Worm (Caenorhabditis elegans) whole organism, midembryonic: ENCODE measurements around the gene crn-3.

ENCODE experiments used
- T22C8.4 ChIP-seq: fragments of 200-800 bp; sonication (Bioruptor generic); IDR thresholded peaks from 2 replicates; pipeline ENCODE4 v1.3.6; 2022; ENCODE audit warnings: missing genetic modification characterization, missing compliant biosample characterization
- cog-1 ChIP-seq: sonication (generic microtip); optimal IDR thresholded peaks from 2 replicates; lab custom pipeline; 2016; ENCODE audit warnings: missing genetic modification characterization, missing compliant biosample characterization
- flt-1 ChIP-seq: fragments of 200-800 bp; sonication (Bioruptor generic); IDR thresholded peaks from 2 replicates; pipeline ENCODE4 v1.3.6; 2022; ENCODE audit warnings: missing genetic modification characterization, missing compliant biosample characterization
- klf-2 ChIP-seq: fragments of 200-800 bp; sonication (Bioruptor generic); conservative IDR thresholded peaks from 2 replicates; pipeline ENCODE4 v1.3.6; 2022; ENCODE audit warnings: missing genetic modification reagents, missing genetic modification characterization, missing compliant biosample characterization
- med-1 ChIP-seq: sonication (generic microtip); optimal IDR thresholded peaks from 2 replicates; lab custom pipeline; 2017; ENCODE audit warnings: missing genetic modification characterization, mild to moderate bottlenecking, missing compliant biosample characterization, antibody characterized with exemption, missing genetic modification reagents; ENCODE audit not compliant: insufficient read depth
- ref-1 ChIP-seq: fragments of 200-800 bp; sonication (Bioruptor generic); conservative IDR thresholded peaks from 2 replicates; pipeline ENCODE4 v1.3.6; 2022; ENCODE audit warnings: missing genetic modification reagents, missing genetic modification characterization, missing compliant biosample characterization
- tab-1 ChIP-seq: fragments of 200-800 bp; sonication (Bioruptor generic); IDR thresholded peaks from 2 replicates; pipeline ENCODE4 v1.3.6; 2022; ENCODE audit warnings: missing genetic modification characterization, missing compliant biosample characterization
- ztf-23 ChIP-seq: fragments of 200-800 bp; sonication (Bioruptor generic); IDR thresholded peaks from 2 replicates; pipeline ENCODE4 v1.3.6; 2022; ENCODE audit warnings: missing genetic modification reagents, missing genetic modification characterization, missing compliant biosample characterization
- ztf-29 ChIP-seq: fragments of 200-800 bp; sonication (Bioruptor generic); IDR thresholded peaks from 2 replicates; pipeline ENCODE4 v1.3.6; 2022; ENCODE audit warnings: missing genetic modification reagents, missing genetic modification characterization, missing compliant biosample characterization

Gene crn-3

ce11 chrII:10612743-10613142 is 24.9 kb downstream of the crn-3 start, which contains the start of gene C14A4.12:
TSS of gene C14A4.12 (plus strand) at chrII:10613043.
- TF ChIP-seq tab-1 (no peak), klf-2 (GFP tag; lab: Robert Waterston, UW) (no peak), T22C8.4 (GFP tag; lab: Robert Waterston, UW) (no peak), ztf-23 (no peak), ztf-29 (no peak), med-1 (GFP tag; lab: Kevin White, UChicago) (no peak), flt-1 (GFP tag; lab: Robert Waterston, UW) (no peak), ref-1 (no peak), cog-1 (no peak)

- TF ChIP-seq cog-1 (no peak), flt-1 (GFP tag; lab: Robert Waterston, UW) (no peak), tab-1 (no peak), ztf-23 (no peak), klf-2 (GFP tag; lab: Robert Waterston, UW) (no peak), ztf-29 (no peak)
Observed at ce11 chrII:10618157-10618556, 30.3 kb downstream of the crn-3 start, which contains the start of gene C14A4.13. TSS of gene C14A4.13 (plus strand) at chrII:10618457.

- TF ChIP-seq flt-1 (GFP tag; lab: Robert Waterston, UW) = no peak
- TF ChIP-seq ztf-29 = no peak
- no peak for TF ChIP-seq cog-1
- TF ChIP-seq klf-2 (GFP tag; lab: Robert Waterston, UW) = no peak
- TF ChIP-seq med-1 (GFP tag; lab: Kevin White, UChicago) = no peak
- no peak for TF ChIP-seq ref-1
- TF ChIP-seq tab-1 = no peak
- TF ChIP-seq T22C8.4 (GFP tag; lab: Robert Waterston, UW) = no peak
- TF ChIP-seq ztf-23 = no peak
Observed at ce11 chrII:10621965-10622364, 34.1 kb downstream of the crn-3 start, which contains the start of gene cutl-9. TSS of gene cutl-9 (plus strand) at chrII:10622265.

- TF ChIP-seq klf-2 (GFP tag; lab: Robert Waterston, UW) = no peak
- no peak for TF ChIP-seq ztf-23
- TF ChIP-seq T22C8.4 (GFP tag; lab: Robert Waterston, UW) = no peak
- no peak for TF ChIP-seq ref-1
- no peak for TF ChIP-seq cog-1
- no peak for TF ChIP-seq med-1 (GFP tag; lab: Kevin White, UChicago)
- TF ChIP-seq ztf-29 = no peak
- no peak for TF ChIP-seq tab-1
- no peak for TF ChIP-seq flt-1 (GFP tag; lab: Robert Waterston, UW)
Observed at ce11 chrII:10627086-10627485, 39.2 kb downstream of the crn-3 start.

- TF ChIP-seq klf-2 (GFP tag; lab: Robert Waterston, UW) (no peak), flt-1 (GFP tag; lab: Robert Waterston, UW) (no peak), ztf-29 (no peak), med-1 (GFP tag; lab: Kevin White, UChicago) (no peak), tab-1 (no peak), ztf-23 (no peak), T22C8.4 (GFP tag; lab: Robert Waterston, UW) (no peak), ref-1 (no peak), cog-1 (no peak)
Observed at ce11 chrII:10627963-10628362, 40.1 kb downstream of the crn-3 start, which contains the start of gene M28.8. TSS of gene M28.8 (plus strand) at chrII:10628263.

ce11 chrII:10630944-10631343 is 43.1 kb downstream of the crn-3 start:
- TF ChIP-seq ref-1 (no peak), T22C8.4 (GFP tag; lab: Robert Waterston, UW) (no peak), ztf-29 (no peak), tab-1 (no peak), klf-2 (GFP tag; lab: Robert Waterston, UW) (no peak)

- TF ChIP-seq klf-2 (GFP tag; lab: Robert Waterston, UW) (no peak), ref-1 (no peak), ztf-29 (no peak), T22C8.4 (GFP tag; lab: Robert Waterston, UW) (no peak), tab-1 (no peak), flt-1 (GFP tag; lab: Robert Waterston, UW) (no peak), cog-1 (no peak), ztf-23 (no peak), med-1 (GFP tag; lab: Kevin White, UChicago) (no peak)
Observed at ce11 chrII:10639110-10639509, 51.3 kb downstream of the crn-3 start, which contains the start of gene M28.9. TSS of gene M28.9 (plus strand) at chrII:10639410.
